Worm (Caenorhabditis elegans): ENCODE results near the gene W02F12.8.

Gene W02F12.8

DNA sequence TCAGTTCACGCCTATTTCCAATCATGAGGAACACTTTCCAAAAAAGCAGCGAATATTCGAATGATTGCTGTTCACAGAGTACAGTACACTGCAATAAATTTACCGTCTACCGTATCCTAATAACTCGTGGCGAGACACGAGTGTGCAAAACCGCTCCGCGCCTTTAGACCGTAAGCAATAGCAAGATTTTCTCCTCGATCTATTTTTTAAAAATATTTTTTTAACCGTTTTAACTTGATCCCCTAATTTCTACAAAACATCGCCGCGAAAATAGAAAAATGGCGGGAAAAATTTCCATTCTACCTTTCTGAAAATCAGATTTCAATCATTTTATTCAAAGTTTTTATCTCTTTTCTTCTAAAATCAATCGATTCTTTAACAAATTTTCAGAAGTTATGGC is 8.1 kb upstream of the W02F12.8 start, which contains the start of gene era-1:
TSS of gene era-1 (plus strand) at position 366 of the 400 bp plus-strand sequence.
- TF ChIP-seq Y79H2A.3 (GFP tag; conservative IDR thresholded peaks at IDR 0.05) (no peak), madf-8 (GFP tag; conservative IDR thresholded peaks at IDR 0.05) (peak; percentile 67), efl-1 (GFP tag; optimal IDR thresholded peaks at IDR 0.05) (peak; percentile 77), hlh-12 (tag; optimal IDR thresholded peaks at IDR 0.05) (no peak), sptf-2 (GFP tag; optimal IDR thresholded peaks at IDR 0.05) (no peak), Y67H2A.10 (GFP tag; conservative IDR thresholded peaks at IDR 0.05) (no peak), F39B2.1 (GFP tag; IDR thresholded peaks at IDR 0.05) (no peak), zim-3 (tag; optimal IDR thresholded peaks at IDR 0.05) (no peak), B0035.1 (tag; optimal IDR thresholded peaks at IDR 0.05) (no peak), rcor-1 (GFP tag; IDR thresholded peaks at IDR 0.05) (0 out of 2 replicates have a peak, but pooled peaks have one; percentile 8), madf-6 (GFP tag; IDR thresholded peaks at IDR 0.05) (peak; percentile 90), tlf-1 (GFP tag; optimal IDR thresholded peaks at IDR 0.05) (no peak), F49E8.2 (tag; optimal IDR thresholded peaks at IDR 0.05; ENCODE audit: insufficient read depth) (no peak), aptf-3 (GFP tag; IDR thresholded peaks at IDR 0.05) (no peak), nfyb-1 (GFP tag; IDR thresholded peaks at IDR 0.05) (no peak), dpl-1 (GFP tag; optimal IDR thresholded peaks at IDR 0.05) (peak; percentile 61), somi-1 (GFP tag; optimal IDR thresholded peaks at IDR 0.05) (no peak), unc-62 (GFP tag; optimal IDR thresholded peaks at IDR 0.05) (no peak), xnd-1 (tag; optimal IDR thresholded peaks at IDR 0.05) (peak; percentile 83), lsl-1 (GFP tag; optimal IDR thresholded peaks at IDR 0.05) (peak; percentile 92), mxl-1 (tag; optimal IDR thresholded peaks at IDR 0.05) (no peak), dox-1 (GFP tag; IDR thresholded peaks at IDR 0.05) (0 out of 2 replicates have a peak, but pooled peaks have one; percentile 21), B0336.3 (GFP tag; IDR thresholded peaks at IDR 0.05) (no peak), snpc-3.4 (tag; optimal IDR thresholded peaks at IDR 0.05) (peak; percentile 27), F33H1.4 (GFP tag; IDR thresholded peaks at IDR 0.05) (peak; percentile 82), ztf-22 (GFP tag; optimal IDR thresholded peaks at IDR 0.05) (no peak), madf-3 (GFP tag; IDR thresholded peaks at IDR 0.05) (no peak), nhr-80 (tag; optimal IDR thresholded peaks at IDR 0.05) (no peak), ceh-40 (GFP tag; IDR thresholded peaks at IDR 0.05) (no peak), pbrm-1 (GFP tag; IDR thresholded peaks at IDR 0.05) (no peak), nhr-27 (tag; optimal IDR thresholded peaks at IDR 0.05) (no peak), pha-4 (tag; optimal IDR thresholded peaks at IDR 0.05) (no peak), lin-54 (GFP tag; optimal IDR thresholded peaks at IDR 0.05) (peak; percentile 10), nhr-90 (tag; optimal IDR thresholded peaks at IDR 0.05) (no peak), nhr-120 (GFP tag; IDR thresholded peaks at IDR 0.05) (no peak), F52B5.7 (tag; optimal IDR thresholded peaks at IDR 0.05) (no peak), ztf-18 (tag; optimal IDR thresholded peaks at IDR 0.05) (no peak), ets-4 (GFP tag; optimal IDR thresholded peaks at IDR 0.05) (no peak), snpc-4 (GFP tag; optimal IDR thresholded peaks at IDR 0.05) (no peak), snpc-4 (tag; optimal IDR thresholded peaks at IDR 0.05) (no peak), B0261.1 (tag; optimal IDR thresholded peaks at IDR 0.05) (no peak), D2030.7 (GFP tag; IDR thresholded peaks at IDR 0.05) (0 out of 2 replicates have a peak, but pooled peaks have one; percentile 35), sea-2 (GFP tag; IDR thresholded peaks at IDR 0.05) (no peak), ama-1 (optimal IDR thresholded peaks at IDR 0.05) (no peak), ama-1 (GFP tag; optimal IDR thresholded peaks at IDR 0.05) (no peak), attf-5 (GFP tag; optimal IDR thresholded peaks at IDR 0.05) (no peak), let-607 (tag; optimal IDR thresholded peaks at IDR 0.05) (no peak), repo-1 (tag; optimal IDR thresholded peaks at IDR 0.05) (no peak), egl-18 (GFP tag; IDR thresholded peaks at IDR 0.05) (no peak), cebp-1 (GFP tag; IDR thresholded peaks at IDR 0.05) (no peak), cebp-1 (tag; optimal IDR thresholded peaks at IDR 0.05) (no peak)

Measured in whole organism, young adult.